Worm (Caenorhabditis elegans) whole organism, L2 larva: ENCODE results near the gene T16H12.13.

ENCODE experiments used
- C34F6.9 ChIP-seq: fragments of 150-350 bp; optimal IDR thresholded peaks from 2 replicates; lab custom pipeline; 2014; ENCODE audit warnings: missing biosample characterization, missing genetic modification characterization
- ZK546.5 ChIP-seq: sonication (generic microtip); optimal IDR thresholded peaks from 2 replicates; lab custom pipeline; 2017; ENCODE audit warnings: missing biosample characterization, missing genetic modification characterization
- aly-2 ChIP-seq: fragments of 150-350 bp; optimal IDR thresholded peaks from 2 replicates; lab custom pipeline; 2014; ENCODE audit warnings: missing biosample characterization, missing genetic modification characterization
- ama-1 ChIP-seq: fragments of 150-350 bp; optimal IDR thresholded peaks from 2 replicates; lab custom pipeline; 2018; ENCODE audit warnings: inconsistent platforms
- blmp-1 ChIP-seq: sonication (generic microtip); optimal IDR thresholded peaks from 2 replicates; lab custom pipeline; 2017; ENCODE audit warnings: missing genetic modification characterization, mild to moderate bottlenecking, missing compliant biosample characterization, antibody characterized with exemption, moderate library complexity; ENCODE audit not compliant: insufficient read depth
- ceh-16 ChIP-seq: fragments of 150-350 bp; optimal IDR thresholded peaks from 2 replicates; lab custom pipeline; 2014; ENCODE audit warnings: missing biosample characterization, missing genetic modification characterization
- crh-2 ChIP-seq: sonication (generic microtip); optimal IDR thresholded peaks from 2 replicates; lab custom pipeline; 2017; ENCODE audit warnings: missing biosample characterization, missing genetic modification characterization
- dmd-4 ChIP-seq: sonication (generic microtip); optimal IDR thresholded peaks from 2 replicates; lab custom pipeline; 2017; ENCODE audit warnings: missing biosample characterization, missing genetic modification characterization
- egl-27 ChIP-seq: sonication (generic microtip); optimal IDR thresholded peaks from 3 replicates; lab custom pipeline; 2017; ENCODE audit warnings: missing biosample characterization, missing genetic modification reagents, missing genetic modification characterization
- elt-1 ChIP-seq: fragments of 150-350 bp; optimal IDR thresholded peaks from 2 replicates; lab custom pipeline; 2014; ENCODE audit warnings: missing biosample characterization, missing genetic modification characterization
- elt-3 ChIP-seq: sonication (generic microtip); optimal IDR thresholded peaks from 2 replicates; lab custom pipeline; 2017; ENCODE audit warnings: missing biosample characterization, missing genetic modification characterization
- gmeb-1 ChIP-seq: fragments of 150-350 bp; optimal IDR thresholded peaks from 2 replicates; lab custom pipeline; 2014; ENCODE audit warnings: missing biosample characterization, missing genetic modification characterization
- lin-13 ChIP-seq: fragments of 150-350 bp; optimal IDR thresholded peaks from 2 replicates; lab custom pipeline; 2014; ENCODE audit warnings: missing biosample characterization, missing genetic modification reagents, missing genetic modification characterization
- lin-39 ChIP-seq: fragments of 150-350 bp; optimal IDR thresholded peaks from 2 replicates; lab custom pipeline; 2014; ENCODE audit warnings: missing biosample characterization, missing genetic modification reagents, missing genetic modification characterization
- lsy-2 ChIP-seq, 2 experiments: fragments of 150-350 bp in 1 of 2; sonication (generic microtip) in 1 of 2; optimal IDR thresholded peaks; 2 replicates each; lab custom pipeline; 2014 to 2017; ENCODE audit warnings: missing biosample characterization in 2 of 2, missing genetic modification characterization in 2 of 2
- mbf-1 ChIP-seq: sonication (generic microtip); optimal IDR thresholded peaks from 2 replicates; lab custom pipeline; 2017; ENCODE audit warnings: missing biosample characterization, missing genetic modification characterization
- mdl-1 ChIP-seq, 2 experiments: fragments of 150-350 bp in 1 of 2; sonication (generic microtip) in 1 of 2; optimal IDR thresholded peaks; 2 replicates each; lab custom pipeline; 2017; ENCODE audit warnings: missing biosample characterization in 2 of 2, missing genetic modification characterization in 2 of 2
- nhr-10 ChIP-seq: sonication (generic microtip); optimal IDR thresholded peaks from 2 replicates; lab custom pipeline; 2017; ENCODE audit warnings: missing biosample characterization, missing genetic modification characterization
- nhr-12 ChIP-seq: fragments of 150-350 bp; optimal IDR thresholded peaks from 2 replicates; lab custom pipeline; 2014; ENCODE audit warnings: missing biosample characterization, missing genetic modification characterization
- nhr-129 ChIP-seq: fragments of 150-350 bp; optimal IDR thresholded peaks from 2 replicates; lab custom pipeline; 2014; ENCODE audit warnings: missing biosample characterization, missing genetic modification characterization
- nhr-23 ChIP-seq: fragments of 150-350 bp; optimal IDR thresholded peaks from 2 replicates; lab custom pipeline; 2014; ENCODE audit warnings: missing biosample characterization, missing genetic modification reagents, missing genetic modification characterization
- nhr-25 ChIP-seq: fragments of 150-350 bp; sonication (generic microtip); optimal IDR thresholded peaks from 3 replicates; lab custom pipeline; 2014; ENCODE audit warnings: missing biosample characterization, missing genetic modification characterization
- nhr-6 ChIP-seq: fragments of 150-350 bp; optimal IDR thresholded peaks from 2 replicates; lab custom pipeline; 2014; ENCODE audit warnings: missing biosample characterization, missing genetic modification characterization
- nhr-77 ChIP-seq: fragments of 150-350 bp; optimal IDR thresholded peaks from 2 replicates; lab custom pipeline; 2014; ENCODE audit warnings: missing biosample characterization, missing genetic modification characterization
- peb-1 ChIP-seq: fragments of 150-350 bp; optimal IDR thresholded peaks from 2 replicates; lab custom pipeline; 2014; ENCODE audit warnings: missing biosample characterization, missing genetic modification characterization
- sem-4 ChIP-seq: fragments of 150-350 bp; optimal IDR thresholded peaks from 2 replicates; lab custom pipeline; 2014; ENCODE audit warnings: missing biosample characterization, missing genetic modification reagents, missing genetic modification characterization
- skn-1 ChIP-seq: sonication (generic microtip); optimal IDR thresholded peaks from 2 replicates; lab custom pipeline; 2017; ENCODE audit warnings: missing biosample characterization, missing genetic modification characterization
- sma-9 ChIP-seq, 2 experiments: fragments of 150-350 bp in 1 of 2; sonication (generic microtip) in 1 of 2; optimal IDR thresholded peaks; 2 replicates each; lab custom pipeline; 2014 to 2016; ENCODE audit warnings: missing genetic modification characterization in 2 of 2, mild to moderate bottlenecking in 1 of 2, missing biosample characterization in 1 of 2, missing compliant biosample characterization in 1 of 2, missing genetic modification reagents in 1 of 2, moderate library complexity in 1 of 2
- snpc-4 ChIP-seq: fragments of 150-350 bp; optimal IDR thresholded peaks from 2 replicates; lab custom pipeline; 2014; ENCODE audit warnings: missing biosample characterization, missing genetic modification characterization
- unc-39 ChIP-seq: fragments of 150-350 bp; optimal IDR thresholded peaks from 2 replicates; lab custom pipeline; 2014; ENCODE audit warnings: missing biosample characterization, missing genetic modification characterization
- unc-62 ChIP-seq: fragments of 150-350 bp; optimal IDR thresholded peaks from 2 replicates; lab custom pipeline; 2014; ENCODE audit warnings: missing biosample characterization, missing genetic modification reagents, missing genetic modification characterization
- zag-1 ChIP-seq: fragments of 150-350 bp; optimal IDR thresholded peaks from 2 replicates; lab custom pipeline; 2014; ENCODE audit warnings: missing biosample characterization, missing genetic modification characterization
- ztf-1 ChIP-seq: fragments of 200-800 bp; sonication (Bioruptor generic); conservative IDR thresholded peaks from 2 replicates; pipeline ENCODE4 v1.3.6; 2022; ENCODE audit warnings: missing genetic modification characterization, missing compliant biosample characterization
- ztf-11 ChIP-seq: sonication (generic microtip); optimal IDR thresholded peaks from 2 replicates; lab custom pipeline; 2017; ENCODE audit warnings: missing biosample characterization, missing genetic modification characterization
- ztf-4 ChIP-seq: fragments of 150-350 bp; optimal IDR thresholded peaks from 2 replicates; lab custom pipeline; 2014; ENCODE audit warnings: missing biosample characterization, missing genetic modification characterization

T16H12.13 gene

DNA sequence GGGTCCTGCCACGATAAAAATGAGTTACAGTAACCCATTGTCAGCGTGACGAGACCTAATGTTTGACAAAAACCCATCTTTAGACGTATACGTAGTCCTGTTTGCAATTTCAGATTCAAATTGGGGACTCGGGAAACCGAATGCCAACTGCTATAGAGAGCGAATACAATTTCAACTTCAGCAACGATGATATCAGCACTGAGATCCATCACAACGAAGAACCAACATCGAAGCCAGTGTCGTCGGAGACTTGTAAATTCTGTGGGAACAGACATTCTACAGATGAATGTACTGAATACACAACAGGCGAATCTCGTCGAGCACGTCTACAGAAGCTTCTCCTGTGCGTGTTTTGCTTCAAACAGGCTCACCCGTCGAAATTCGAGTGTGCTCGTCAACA is 371 bp downstream of the T16H12.13 start:
- TF ChIP-seq nhr-12 (tag; lab: Kevin White, UChicago) (no peak), mbf-1 (tag; lab: Kevin White, UChicago) (no peak), skn-1 (tag; lab: Kevin White, UChicago) (no peak), lin-13 (GFP tag; lab: Kevin White, UChicago) (no peak), nhr-25 (no peak), gmeb-1 (no peak), dmd-4 (tag; lab: Kevin White, UChicago) (no peak), lin-39 (tag; lab: Kevin White, UChicago) (no peak), unc-39 (no peak), ama-1 (lab: Kevin White, UChicago) (no peak), unc-62 (GFP tag; lab: Kevin White, UChicago) (no peak), lsy-2 (tag; optimal IDR thresholded peaks at IDR 0.05; lab: Kevin White, UChicago) (no peak)

ce11 chrIII:10085983-10086382 is 780 bp downstream of the T16H12.13 start, which contains the start of gene T16H12.2:
Gene T16H12.2, plus strand, starts transcription at chrIII:10086283.
- TF ChIP-seq nhr-25 (no peak), nhr-12 (tag; lab: Kevin White, UChicago) (no peak), sem-4 (no peak), ZK546.5 (tag; lab: Kevin White, UChicago) (no peak), ceh-16 (tag; lab: Kevin White, UChicago) (no peak), sma-9 (GFP tag; optimal IDR thresholded peaks at IDR 0.05; lab: Kevin White, UChicago) (no peak), sma-9 (tag; optimal IDR thresholded peaks at IDR 0.05; lab: Kevin White, UChicago) (no peak)
- TF ChIP-seq, all 48 proteins: peak for 0

DNA sequence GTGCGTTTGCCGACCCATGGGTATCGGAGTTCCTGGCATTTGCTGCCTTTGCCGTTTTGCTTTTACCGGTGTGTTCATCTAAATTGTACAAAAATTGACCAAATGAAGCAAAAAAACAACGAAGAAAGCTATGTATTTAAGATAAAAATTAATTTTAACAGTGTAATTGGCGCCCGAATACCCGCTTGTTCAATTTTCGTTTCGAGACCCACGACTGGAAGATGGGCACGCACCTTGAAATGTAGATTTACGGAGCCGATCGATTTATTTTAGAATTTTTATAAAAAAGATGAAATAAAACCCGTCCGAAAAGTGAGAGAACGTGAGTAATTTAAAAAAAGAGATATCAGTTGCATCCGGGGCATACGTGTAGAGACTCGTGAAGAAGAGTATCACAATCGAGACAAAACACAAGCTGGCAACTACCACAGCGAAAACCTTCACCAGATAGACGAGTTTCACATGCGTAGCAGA is 3.3 kb downstream of the T16H12.13 start, which contains the start of gene hal-2:
hal-2 (minus strand) TSS at position 424 of the 474 bp plus-strand sequence.
- no peak for TF ChIP-seq ztf-11 (tag; lab: Kevin White, UChicago)
- no peak for TF ChIP-seq zag-1 (tag; lab: Kevin White, UChicago)
- no peak for TF ChIP-seq lin-39 (tag; lab: Kevin White, UChicago)
- TF ChIP-seq crh-2, result no peak
- TF ChIP-seq elt-3 (tag; lab: Kevin White, UChicago), result no peak
- TF ChIP-seq peb-1 (tag; lab: Kevin White, UChicago), result no peak
- TF ChIP-seq ama-1 (lab: Kevin White, UChicago), result no peak
- TF ChIP-seq skn-1 (tag; lab: Kevin White, UChicago), result no peak
- no peak for TF ChIP-seq dmd-4 (tag; lab: Kevin White, UChicago)
- no peak for TF ChIP-seq blmp-1
- no peak for TF ChIP-seq nhr-25
- no peak for TF ChIP-seq ztf-1 (GFP tag; lab: Robert Waterston, UW)
- no peak for TF ChIP-seq nhr-6 (tag; lab: Kevin White, UChicago)
- TF ChIP-seq nhr-12 (tag; lab: Kevin White, UChicago), result no peak
- TF ChIP-seq C34F6.9 (tag; lab: Kevin White, UChicago), result no peak

DNA sequence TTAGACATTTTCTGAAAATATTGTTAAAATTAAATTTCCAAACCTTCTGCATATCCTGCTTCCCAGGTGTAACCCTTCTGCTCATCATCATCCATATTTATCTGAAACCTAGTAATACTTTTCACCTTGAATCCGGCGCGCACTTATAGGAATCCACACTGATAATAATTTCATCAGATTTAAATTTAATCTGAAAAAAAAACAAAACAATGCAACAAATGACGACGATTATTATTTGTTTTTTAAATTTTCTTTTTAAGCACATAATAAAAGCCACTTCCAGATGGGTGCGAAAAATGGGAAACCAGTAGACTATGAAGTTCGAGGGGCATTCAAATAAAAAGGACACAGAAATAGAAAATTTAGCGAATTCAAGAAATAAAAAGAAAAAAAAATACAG is 5.5 kb downstream of the T16H12.13 start, which contains the start of gene gtf-2H2C:
gtf-2H2C (minus strand) TSS at position 101 of the 400 bp plus-strand sequence.
- TF ChIP-seq egl-27 (tag; lab: Kevin White, UChicago) (no peak), sma-9 (GFP tag; optimal IDR thresholded peaks at IDR 0.05; lab: Kevin White, UChicago) (no peak), sma-9 (tag; optimal IDR thresholded peaks at IDR 0.05; lab: Kevin White, UChicago) (no peak), nhr-77 (no peak), mdl-1 (tag; optimal IDR thresholded peaks at IDR 0.05; lab: Kevin White, UChicago) (no peak), skn-1 (tag; lab: Kevin White, UChicago) (no peak), nhr-6 (tag; lab: Kevin White, UChicago) (no peak), nhr-129 (no peak), snpc-4 (tag; lab: Kevin White, UChicago) (no peak), sem-4 (no peak), lin-39 (tag; lab: Kevin White, UChicago) (no peak), nhr-23 (tag; lab: Kevin White, UChicago) (no peak), ztf-4 (no peak), nhr-10 (tag; lab: Kevin White, UChicago) (no peak), ztf-11 (tag; lab: Kevin White, UChicago) (no peak), gmeb-1 (no peak), aly-2 (no peak), ztf-1 (GFP tag; lab: Robert Waterston, UW) (no peak), elt-1 (tag; lab: Kevin White, UChicago) (no peak)
